5 fruit fly cellular contexts compared by ENCODE assay signal in the genomic region with DNA sequence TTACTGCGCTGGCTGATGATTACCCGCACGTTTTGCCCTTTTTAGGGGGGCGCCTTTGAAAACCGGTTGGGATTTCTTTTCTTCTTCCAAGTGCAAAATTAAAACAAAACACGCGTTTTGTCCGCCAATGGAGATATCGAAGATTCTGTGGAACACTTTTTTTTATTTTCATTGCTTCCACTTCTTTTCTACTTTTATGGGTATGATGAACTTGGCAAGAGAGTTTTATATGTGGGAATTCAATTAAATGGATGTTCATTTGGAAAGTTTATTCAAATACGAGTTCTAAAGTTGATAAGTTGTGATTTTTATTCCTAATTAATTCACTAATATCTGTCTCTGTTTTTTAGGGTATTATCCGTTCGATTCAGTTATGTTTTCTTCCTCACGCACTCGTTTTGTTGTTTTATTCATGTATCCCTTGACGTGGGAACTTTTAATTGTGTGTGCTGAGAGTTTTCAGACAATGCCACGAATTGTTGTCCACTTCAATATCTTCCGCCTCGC.
TF ChIP-seq lines count a peak whose summit lies in the region.

No protein-coding gene starts in this region.

- TF ChIP-seq CTCF in whole organism, embryonic (GFP tag; optimal IDR thresholded peaks at IDR 0.05; lab: Kevin White, UChicago), result no peak

TF ChIP-seq in whole organism, 6 proteins besides CTCF, POLR2A, EP300 and RAD21:
- peak; percentile 88 for TF ChIP-seq pan (optimal IDR thresholded peaks at IDR 0.05; lab: Kevin White, UChicago)
- TF ChIP-seq psq (optimal IDR thresholded peaks at IDR 0.05; lab: Kevin White, UChicago), result no peak

TF ChIP-seq in whole organism, embryonic, 481 proteins besides CTCF, POLR2A, EP300 and RAD21 (continues in another document):
- TF ChIP-seq CG17359 (tag; optimal IDR thresholded peaks at IDR 0.05; lab: Kevin White, UChicago) (peak; percentile 40), Six4 (GFP tag; optimal IDR thresholded peaks at IDR 0.05; lab: Kevin White, UChicago) (peak; percentile 32), pan (optimal IDR thresholded peaks at IDR 0.05; lab: Kevin White, UChicago) (no peak), pan (GFP tag; optimal IDR thresholded peaks at IDR 0.05 in 1 of 2, IDR thresholded peaks at IDR 0.05 in 1 of 2) (peak in 1 of 2 experiments; percentile 62), B-H2 (GFP tag; optimal IDR thresholded peaks at IDR 0.05; lab: Kevin White, UChicago) (no peak), tin (GFP tag; optimal IDR thresholded peaks at IDR 0.05; lab: Kevin White, UChicago) (peak; percentile 51), CG17361 (GFP tag; IDR thresholded peaks at IDR 0.05; lab: Robert Waterston, UW) (peak; percentile 65), CG6813 (GFP tag; optimal IDR thresholded peaks at IDR 0.05; lab: Kevin White, UChicago) (peak; percentile 4), gsb (GFP tag; IDR thresholded peaks at IDR 0.05; lab: Robert Waterston, UW) (no peak), dpn (GFP tag; optimal IDR thresholded peaks at IDR 0.05; lab: Kevin White, UChicago) (peak in 1 of 2 experiments; percentile 22), Camta (GFP tag; optimal IDR thresholded peaks at IDR 0.05; lab: Kevin White, UChicago) (peak; percentile 64), crc (GFP tag; optimal IDR thresholded peaks at IDR 0.05; lab: Kevin White, UChicago) (peak; percentile 13), Rfx (GFP tag; IDR thresholded peaks at IDR 0.05; lab: Robert Waterston, UW) (peak; percentile 15; the same call in 1 of the 2 replicates), pnt (GFP tag; optimal IDR thresholded peaks at IDR 0.05; lab: Kevin White, UChicago) (peak; percentile 30), nom (GFP tag; optimal IDR thresholded peaks at IDR 0.05; lab: Kevin White, UChicago) (peak; percentile 81), nmo (GFP tag; optimal IDR thresholded peaks at IDR 0.05; lab: Kevin White, UChicago) (peak; percentile 29), ind (GFP tag; optimal IDR thresholded peaks at IDR 0.05; lab: Kevin White, UChicago) (peak; percentile 54), CG4424 (GFP tag; optimal IDR thresholded peaks at IDR 0.05; lab: Kevin White, UChicago) (peak; percentile 13), H15 (GFP tag; IDR thresholded peaks at IDR 0.05; lab: Robert Waterston, UW) (peak; percentile 62; the same call in 2 of the 3 replicates), br (optimal IDR thresholded peaks at IDR 0.05; lab: Kevin White, UChicago) (no peak)

TF ChIP-seq in whole organism, prepupa, 60 proteins besides CTCF, POLR2A, EP300 and RAD21 (continues in another document):
- TF ChIP-seq CG10669 (GFP tag; optimal IDR thresholded peaks at IDR 0.05; lab: Kevin White, UChicago), result peak; percentile 95
- TF ChIP-seq fd85E (GFP tag; optimal IDR thresholded peaks at IDR 0.05; lab: Kevin White, UChicago), result peak; percentile 86
- TF ChIP-seq dac (GFP tag; optimal IDR thresholded peaks at IDR 0.05; lab: Kevin White, UChicago), result no peak
- TF ChIP-seq CG8632 (GFP tag; optimal IDR thresholded peaks at IDR 0.05; lab: Kevin White, UChicago), result peak; percentile 91
- TF ChIP-seq CG11294 (GFP tag; IDR thresholded peaks at IDR 0.05; lab: Robert Waterston, UW), result peak; percentile 38; the same call in 1 of the 2 replicates
- TF ChIP-seq CG34406 (GFP tag; optimal IDR thresholded peaks at IDR 0.05; lab: Kevin White, UChicago), result peak; percentile 88
- TF ChIP-seq CG8319 (GFP tag; optimal IDR thresholded peaks at IDR 0.05; lab: Kevin White, UChicago), result peak; percentile 86
- TF ChIP-seq achi (GFP tag; optimal IDR thresholded peaks at IDR 0.05; lab: Kevin White, UChicago), result peak; percentile 85
- TF ChIP-seq CG32006 (GFP tag; optimal IDR thresholded peaks at IDR 0.05; lab: Kevin White, UChicago), result peak; percentile 52
- peak; percentile 92 for TF ChIP-seq Sox102F (GFP tag; optimal IDR thresholded peaks at IDR 0.05; lab: Kevin White, UChicago)
- TF ChIP-seq Eip93F (GFP tag; optimal IDR thresholded peaks at IDR 0.05; lab: Kevin White, UChicago), result peak; percentile 85
- TF ChIP-seq pdm3 (GFP tag; optimal IDR thresholded peaks at IDR 0.05; lab: Kevin White, UChicago), result peak; percentile 88
- TF ChIP-seq svp (GFP tag; lab: Kevin White, UChicago), result peak; percentile 96
- peak; percentile 93 for TF ChIP-seq CG7368 (GFP tag; optimal IDR thresholded peaks at IDR 0.05; lab: Kevin White, UChicago)
- peak; percentile 89 for TF ChIP-seq OdsH (GFP tag; optimal IDR thresholded peaks at IDR 0.05; lab: Kevin White, UChicago)
- TF ChIP-seq topi (GFP tag; optimal IDR thresholded peaks at IDR 0.05; lab: Kevin White, UChicago), result peak; percentile 97
- peak; percentile 93 for TF ChIP-seq Smox (GFP tag; optimal IDR thresholded peaks at IDR 0.05; lab: Kevin White, UChicago)
- TF ChIP-seq fkh (GFP tag; optimal IDR thresholded peaks at IDR 0.05; lab: Kevin White, UChicago), result no peak
- peak; percentile 97 for TF ChIP-seq cyc (GFP tag; optimal IDR thresholded peaks at IDR 0.05; lab: Kevin White, UChicago)
- peak; percentile 25 for TF ChIP-seq Lpt (GFP tag; optimal IDR thresholded peaks at IDR 0.05; lab: Kevin White, UChicago)
- TF ChIP-seq fd59A (GFP tag; optimal IDR thresholded peaks at IDR 0.05; lab: Kevin White, UChicago), result peak; percentile 81

TF ChIP-seq in whole organism, pupa, 21 proteins besides CTCF, POLR2A, EP300 and RAD21:
- TF ChIP-seq CG13204 (GFP tag; optimal IDR thresholded peaks at IDR 0.05; lab: Kevin White, UChicago) (peak; percentile 69), CG34367 (tag; optimal IDR thresholded peaks at IDR 0.05; lab: Kevin White, UChicago) (peak; percentile 78), gl (tag; optimal IDR thresholded peaks at IDR 0.05; lab: Kevin White, UChicago) (peak; percentile 86), CG9948 (tag; optimal IDR thresholded peaks at IDR 0.05; lab: Kevin White, UChicago) (peak; percentile 85), CG15710 (tag; optimal IDR thresholded peaks at IDR 0.05; lab: Kevin White, UChicago) (peak; percentile 90), CG10348 (GFP tag; IDR thresholded peaks at IDR 0.05; lab: Robert Waterston, UW) (no peak), CG8159 (tag; optimal IDR thresholded peaks at IDR 0.05; lab: Kevin White, UChicago) (peak; percentile 97), fd96Ca (GFP tag; IDR thresholded peaks at IDR 0.05; lab: Robert Waterston, UW) (no peak), CG4496 (GFP tag; IDR thresholded peaks at IDR 0.05; lab: Robert Waterston, UW) (peak; percentile 75; the same call in 2 of the 3 replicates), D1 (tag; optimal IDR thresholded peaks at IDR 0.05; lab: Kevin White, UChicago) (peak; percentile 91), Pif1B (GFP tag; optimal IDR thresholded peaks at IDR 0.05; lab: Kevin White, UChicago) (peak; percentile 77), Pif1A (GFP tag; optimal IDR thresholded peaks at IDR 0.05; lab: Kevin White, UChicago) (peak; percentile 86), CG12605 (GFP tag; IDR thresholded peaks at IDR 0.05; lab: Robert Waterston, UW) (peak; percentile 53), Ets98B (GFP tag; IDR thresholded peaks at IDR 0.05; lab: Robert Waterston, UW) (peak; percentile 44; the same call in 1 of the 2 replicates), CG8301 (tag; optimal IDR thresholded peaks at IDR 0.05; lab: Kevin White, UChicago) (peak; percentile 58), CG14655 (GFP tag; optimal IDR thresholded peaks at IDR 0.05; lab: Kevin White, UChicago) (peak; percentile 73), CG32121 (GFP tag; IDR thresholded peaks at IDR 0.05; lab: Robert Waterston, UW) (peak; percentile 19; the same call in 1 of the 2 replicates), rn (GFP tag; IDR thresholded peaks at IDR 0.05; lab: Robert Waterston, UW) (peak; percentile 63; the same call in 1 of the 2 replicates), CG17806 (tag; optimal IDR thresholded peaks at IDR 0.05; lab: Kevin White, UChicago) (peak; percentile 96), EcR (GFP tag; optimal IDR thresholded peaks at IDR 0.05; lab: Kevin White, UChicago) (peak; percentile 74), Snoo (tag; optimal IDR thresholded peaks at IDR 0.05; lab: Kevin White, UChicago) (peak; percentile 95)

TF ChIP-seq in whole organism, wandering third instar larva, 38 proteins besides CTCF, POLR2A, EP300 and RAD21 (continues in another document):
- TF ChIP-seq dmrt93B (GFP tag; optimal IDR thresholded peaks at IDR 0.05; lab: Kevin White, UChicago) (peak; percentile 88), tai (GFP tag; optimal IDR thresholded peaks at IDR 0.05; lab: Kevin White, UChicago) (peak; percentile 67), Sp1 (GFP tag; optimal IDR thresholded peaks at IDR 0.05; lab: Kevin White, UChicago) (peak; percentile 81), Abd-B (GFP tag; optimal IDR thresholded peaks at IDR 0.05; lab: Kevin White, UChicago) (no peak), CG32264 (GFP tag; optimal IDR thresholded peaks at IDR 0.05; lab: Kevin White, UChicago) (peak; percentile 89), Dfd (GFP tag; optimal IDR thresholded peaks at IDR 0.05; lab: Kevin White, UChicago) (no peak), OdsH (GFP tag; optimal IDR thresholded peaks at IDR 0.05; lab: Kevin White, UChicago) (peak; percentile 91), ey (GFP tag; optimal IDR thresholded peaks at IDR 0.05; lab: Kevin White, UChicago) (peak; percentile 88), rgr (GFP tag; optimal IDR thresholded peaks at IDR 0.05; lab: Kevin White, UChicago) (peak; percentile 88), sage (GFP tag; optimal IDR thresholded peaks at IDR 0.05; lab: Kevin White, UChicago) (peak; percentile 83), sv (GFP tag; optimal IDR thresholded peaks at IDR 0.05; lab: Kevin White, UChicago) (no peak), Dif (GFP tag; optimal IDR thresholded peaks at IDR 0.05; lab: Kevin White, UChicago; ENCODE audit: partially characterized antibody) (peak; percentile 37), lola (GFP tag; optimal IDR thresholded peaks at IDR 0.05; lab: Kevin White, UChicago) (no peak), brk (GFP tag; optimal IDR thresholded peaks at IDR 0.05; lab: Kevin White, UChicago) (peak; percentile 65), CrebA (GFP tag; optimal IDR thresholded peaks at IDR 0.05; lab: Kevin White, UChicago; ENCODE audit: borderline replicate concordance) (peak; percentile 59), woc (GFP tag; optimal IDR thresholded peaks at IDR 0.05; lab: Kevin White, UChicago) (peak; percentile 97), Hr78 (GFP tag; optimal IDR thresholded peaks at IDR 0.05; lab: Kevin White, UChicago) (no peak), jim (GFP tag; optimal IDR thresholded peaks at IDR 0.05; lab: Kevin White, UChicago) (no peak), pan (optimal IDR thresholded peaks at IDR 0.05; lab: Kevin White, UChicago) (peak; percentile 60), Hnf4 (GFP tag; optimal IDR thresholded peaks at IDR 0.05; lab: Kevin White, UChicago) (peak; percentile 76), Vsx2 (GFP tag; optimal IDR thresholded peaks at IDR 0.05; lab: Kevin White, UChicago; ENCODE audit: partially characterized antibody) (peak; percentile 60), Rel (GFP tag; optimal IDR thresholded peaks at IDR 0.05; lab: Kevin White, UChicago) (peak; percentile 11), Rel (tag; optimal IDR thresholded peaks at IDR 0.05; lab: Kevin White, UChicago) (peak; percentile 16), psq (GFP tag; optimal IDR thresholded peaks at IDR 0.05; lab: Kevin White, UChicago) (peak; percentile 87), Jra (GFP tag; optimal IDR thresholded peaks at IDR 0.05; lab: Kevin White, UChicago) (no peak), N (GFP tag; optimal IDR thresholded peaks at IDR 0.05; lab: Kevin White, UChicago) (no peak), Mio (GFP tag; optimal IDR thresholded peaks at IDR 0.05; lab: Kevin White, UChicago) (no peak)
